Worm (Caenorhabditis elegans): ENCODE measurements around the gene Y38H8A.1.
A peak's percentile ranks its signal among the peaks of the same experiment; 100 is the strongest.

DNA sequence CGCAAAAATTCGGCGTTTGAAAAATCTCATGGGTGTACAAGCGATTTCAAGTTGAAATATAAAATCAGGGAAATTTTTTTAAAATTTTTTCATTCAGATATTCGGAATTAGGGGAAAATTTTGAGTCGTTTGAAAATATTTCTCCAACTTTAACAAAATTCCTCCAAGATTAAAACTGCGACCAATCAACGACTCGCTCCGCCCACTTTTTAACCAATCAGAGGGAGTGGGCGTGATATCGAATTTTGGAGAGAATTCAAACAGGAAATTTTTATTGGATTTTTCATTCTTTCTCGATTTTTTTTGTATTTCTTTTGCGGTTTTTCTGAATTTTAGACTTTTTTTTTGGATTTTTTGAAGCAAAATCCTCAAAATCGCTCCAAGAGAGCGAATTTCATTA lies 42.7 kb downstream of the Y38H8A.1 start:
- TF ChIP-seq nhr-11 (tag; optimal IDR thresholded peaks at IDR 0.05) = no peak
- TF ChIP-seq elt-2 (tag; optimal IDR thresholded peaks at IDR 0.05) = no peak
- peak; percentile 90 for TF ChIP-seq nfya-1 (tag; optimal IDR thresholded peaks at IDR 0.05)
- TF ChIP-seq pax-1 (tag; optimal IDR thresholded peaks at IDR 0.05) = no peak
- no peak for TF ChIP-seq pqm-1 (tag; optimal IDR thresholded peaks at IDR 0.05)
- no peak for TF ChIP-seq unc-3 (GFP tag; conservative IDR thresholded peaks at IDR 0.05)
- TF ChIP-seq unc-3 (tag; optimal IDR thresholded peaks at IDR 0.05) = no peak
- no peak for TF ChIP-seq ets-4 (tag; optimal IDR thresholded peaks at IDR 0.05)
- TF ChIP-seq tbx-2 (tag; optimal IDR thresholded peaks at IDR 0.05) = no peak
- no peak for TF ChIP-seq pha-2 (tag; optimal IDR thresholded peaks at IDR 0.05)
- TF ChIP-seq unc-42 (tag; optimal IDR thresholded peaks at IDR 0.05) = no peak
- TF ChIP-seq ceh-9 (tag; optimal IDR thresholded peaks at IDR 0.05) = no peak
- TF ChIP-seq rnt-1 (tag; optimal IDR thresholded peaks at IDR 0.05) = no peak

All from whole organism, late embryonic.